Fruit fly (Drosophila melanogaster) whole organism, wandering third instar larva: Measurements from ENCODE around the gene Nedd4.

Source experiments
- Dif ChIP-seq: fragments of 200-275, 200-300 bp; sonication (Bioruptor generic); optimal IDR thresholded peaks from 2 replicates; lab custom pipeline; 2018; ENCODE audit warnings: missing biosample characterization, missing genetic modification characterization; ENCODE audit not compliant: partially characterized antibody
- sage ChIP-seq: fragments of 200-800 bp; sonication (Bioruptor generic); optimal IDR thresholded peaks from 2 replicates; lab custom pipeline; 2016; ENCODE audit warnings: missing biosample characterization, mild to moderate bottlenecking, missing genetic modification characterization
- usp ChIP-seq: fragments of >200 bp; optimal IDR thresholded peaks from 2 replicates; lab custom pipeline; 2017; ENCODE audit warnings: missing biosample characterization, missing genetic modification characterization

- TF ChIP-seq sage (GFP tag; lab: Kevin White, UChicago) (no peak), usp (GFP tag; lab: Kevin White, UChicago) (no peak), Dif (GFP tag; lab: Kevin White, UChicago) (no peak)
These were observed 38.2 kb upstream of the Nedd4 start for dm6 chr3L:17491646-17492045.
